Worm (Caenorhabditis elegans) whole organism, midembryonic: Measurements from ENCODE around the gene F28H7.2.

Experiments
- cog-1 ChIP-seq: sonication (generic microtip); optimal IDR thresholded peaks from 2 replicates; lab custom pipeline; 2016; ENCODE audit warnings: missing genetic modification characterization, missing compliant biosample characterization
- flt-1 ChIP-seq: fragments of 200-800 bp; sonication (Bioruptor generic); IDR thresholded peaks from 2 replicates; pipeline ENCODE4 v1.3.6; 2022; ENCODE audit warnings: missing genetic modification characterization, missing compliant biosample characterization
- klf-2 ChIP-seq: fragments of 200-800 bp; sonication (Bioruptor generic); conservative IDR thresholded peaks from 2 replicates; pipeline ENCODE4 v1.3.6; 2022; ENCODE audit warnings: missing genetic modification reagents, missing genetic modification characterization, missing compliant biosample characterization
- med-1 ChIP-seq: sonication (generic microtip); optimal IDR thresholded peaks from 2 replicates; lab custom pipeline; 2017; ENCODE audit warnings: missing genetic modification characterization, mild to moderate bottlenecking, missing compliant biosample characterization, antibody characterized with exemption, missing genetic modification reagents; ENCODE audit not compliant: insufficient read depth
- tab-1 ChIP-seq: fragments of 200-800 bp; sonication (Bioruptor generic); IDR thresholded peaks from 2 replicates; pipeline ENCODE4 v1.3.6; 2022; ENCODE audit warnings: missing genetic modification characterization, missing compliant biosample characterization
- ztf-23 ChIP-seq: fragments of 200-800 bp; sonication (Bioruptor generic); IDR thresholded peaks from 2 replicates; pipeline ENCODE4 v1.3.6; 2022; ENCODE audit warnings: missing genetic modification reagents, missing genetic modification characterization, missing compliant biosample characterization

DNA sequence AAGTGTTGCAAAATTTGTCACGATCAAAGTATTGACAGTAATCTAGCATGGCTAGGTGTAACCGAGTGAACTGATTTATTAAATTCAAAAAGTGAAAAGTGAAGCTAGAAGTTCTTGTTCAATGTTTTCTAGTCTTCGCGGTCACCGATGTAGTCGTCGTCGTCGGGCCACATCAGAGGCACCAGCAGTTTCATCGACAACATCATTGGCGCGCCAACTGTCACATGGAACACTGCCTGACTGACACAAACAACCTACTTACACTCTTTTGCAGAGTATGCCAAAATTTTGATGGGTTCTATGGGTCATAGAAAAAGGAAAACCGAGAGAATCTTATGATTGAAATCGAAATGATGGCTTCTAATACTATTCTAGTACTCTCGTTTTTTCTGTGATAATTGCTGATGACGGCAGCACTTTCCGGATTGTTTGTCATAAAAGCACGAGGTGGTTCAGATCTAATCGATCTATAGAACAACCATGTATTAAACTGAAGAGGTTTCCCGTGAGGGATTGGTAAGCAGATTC is 22.2 kb upstream of the F28H7.2 start:
- TF ChIP-seq med-1 (GFP tag; lab: Kevin White, UChicago): no peak
- TF ChIP-seq tab-1: no peak
- no peak for TF ChIP-seq flt-1 (GFP tag; lab: Robert Waterston, UW)
- no peak for TF ChIP-seq klf-2 (GFP tag; lab: Robert Waterston, UW)
- no peak for TF ChIP-seq cog-1 (tag; lab: Kevin White, UChicago)
- TF ChIP-seq ztf-23: no peak
